Fruit fly (Drosophila melanogaster): ENCODE results near the gene peg.

- TF ChIP-seq br (GFP tag; optimal IDR thresholded peaks at IDR 0.05) (peak; percentile 34), Rel (GFP tag; optimal IDR thresholded peaks at IDR 0.05) (no peak), Rel (tag; optimal IDR thresholded peaks at IDR 0.05) (no peak), Dfd (GFP tag; optimal IDR thresholded peaks at IDR 0.05) (no peak), HLH106 (tag; optimal IDR thresholded peaks at IDR 0.05) (no peak), ey (GFP tag; optimal IDR thresholded peaks at IDR 0.05) (no peak), CG9705 (GFP tag; optimal IDR thresholded peaks at IDR 0.05) (no peak), fru (GFP tag; optimal IDR thresholded peaks at IDR 0.05) (no peak), Hr83 (GFP tag; optimal IDR thresholded peaks at IDR 0.05; ENCODE audit: poor library complexity, severe bottlenecking) (no peak), N (GFP tag; optimal IDR thresholded peaks at IDR 0.05) (no peak), sage (GFP tag; optimal IDR thresholded peaks at IDR 0.05) (no peak)
Measured at dm6 chr3R:21067543-21067942, 43.6 kb upstream of the peg start.

Measured in whole organism, wandering third instar larva.